Fruit fly (Drosophila melanogaster): ENCODE results near the gene Rpt2.

The Rpt2 gene

dm6 chr3R:23924200-23924599, 7.2 kb downstream of the Rpt2 start, which contains the start of gene Ndc1:
TSS of gene Ndc1 (plus strand) at chr3R:23924399.
- no peak for TF ChIP-seq CG32006 (GFP tag; optimal IDR thresholded peaks at IDR 0.05)
- TF ChIP-seq CG10669 (GFP tag; optimal IDR thresholded peaks at IDR 0.05), result no peak
- TF ChIP-seq Blimp-1 (GFP tag; optimal IDR thresholded peaks at IDR 0.05), result no peak
- no peak for TF ChIP-seq Ets21C (GFP tag; optimal IDR thresholded peaks at IDR 0.05)
- TF ChIP-seq svp (GFP tag), result no peak
- no peak for TF ChIP-seq CG6163 (GFP tag; IDR thresholded peaks at IDR 0.05)
- TF ChIP-seq Hr38 (GFP tag; optimal IDR thresholded peaks at IDR 0.05), result no peak
- TF ChIP-seq fd85E (GFP tag; optimal IDR thresholded peaks at IDR 0.05), result no peak
- TF ChIP-seq acj6 (GFP tag; optimal IDR thresholded peaks at IDR 0.05), result no peak
- no peak for TF ChIP-seq cyc (GFP tag; optimal IDR thresholded peaks at IDR 0.05)
- TF ChIP-seq Eip93F (GFP tag; optimal IDR thresholded peaks at IDR 0.05), result no peak
- no peak for TF ChIP-seq Hr4 (GFP tag; optimal IDR thresholded peaks at IDR 0.05)
- TF ChIP-seq CG3032 (tag; optimal IDR thresholded peaks at IDR 0.05), result no peak
- no peak for TF ChIP-seq CG7368 (GFP tag; optimal IDR thresholded peaks at IDR 0.05)

dm6 chr3R:23922502-23923350, 8.6 kb downstream of the Rpt2 start, which contains the start of the genes sba and CG31141:
TSS of gene sba (minus strand) at chr3R:23922973.
TSS of gene CG31141 (plus strand) at chr3R:23923300.
- TF ChIP-seq Sox14 (GFP tag; optimal IDR thresholded peaks at IDR 0.05) (peak; percentile 39), CG6854 (GFP tag; optimal IDR thresholded peaks at IDR 0.05) (peak; percentile 79), esn (GFP tag; optimal IDR thresholded peaks at IDR 0.05) (peak; percentile 25), Eip75B (GFP tag; optimal IDR thresholded peaks at IDR 0.05) (peak; percentile 20), Eip78C (GFP tag) (peak; percentile 67), CG15336 (GFP tag; IDR thresholded peaks at IDR 0.05) (peak; percentile 42), CG10631 (GFP tag; optimal IDR thresholded peaks at IDR 0.05) (no peak), CG11902 (GFP tag; optimal IDR thresholded peaks at IDR 0.05) (no peak), Lpt (GFP tag; optimal IDR thresholded peaks at IDR 0.05) (peak; percentile 30), CG3032 (tag; optimal IDR thresholded peaks at IDR 0.05) (peak; percentile 13), topi (GFP tag; optimal IDR thresholded peaks at IDR 0.05) (peak; percentile 5), Sox102F (GFP tag; optimal IDR thresholded peaks at IDR 0.05) (no peak), vri (GFP tag; optimal IDR thresholded peaks at IDR 0.05) (peak; percentile 65), CG11294 (GFP tag; IDR thresholded peaks at IDR 0.05) (no peak), dsx (GFP tag; optimal IDR thresholded peaks at IDR 0.05; ENCODE audit: poor library complexity, severe bottlenecking) (peak; percentile 26)

dm6 chr3R:23921701-23922501, 9.5 kb downstream of the Rpt2 start:
- peak; percentile 12 for TF ChIP-seq CG34406 (GFP tag; optimal IDR thresholded peaks at IDR 0.05)
- peak; percentile 68 for TF ChIP-seq OdsH (GFP tag; optimal IDR thresholded peaks at IDR 0.05)
- TF ChIP-seq ss (GFP tag; optimal IDR thresholded peaks at IDR 0.05), result no peak
- peak; percentile 92 for TF ChIP-seq fkh (GFP tag; optimal IDR thresholded peaks at IDR 0.05)
- TF ChIP-seq net (GFP tag; optimal IDR thresholded peaks at IDR 0.05), result peak; percentile 26
- peak; percentile 41 for TF ChIP-seq dac (GFP tag; optimal IDR thresholded peaks at IDR 0.05)
- no peak for TF ChIP-seq Sox102F (GFP tag; optimal IDR thresholded peaks at IDR 0.05)
- no peak for TF ChIP-seq CG6808 (GFP tag; optimal IDR thresholded peaks at IDR 0.05)
- no peak for TF ChIP-seq dsx (GFP tag; optimal IDR thresholded peaks at IDR 0.05; ENCODE audit: poor library complexity, severe bottlenecking)
- peak; percentile 16 for TF ChIP-seq vri (GFP tag; optimal IDR thresholded peaks at IDR 0.05)
- TF ChIP-seq Ets96B (tag; optimal IDR thresholded peaks at IDR 0.05), result peak; percentile 65
- TF ChIP-seq Eip75B (GFP tag; optimal IDR thresholded peaks at IDR 0.05), result no peak
- TF ChIP-seq fd59A (GFP tag; optimal IDR thresholded peaks at IDR 0.05), result no peak
- TF ChIP-seq CG15336 (GFP tag; IDR thresholded peaks at IDR 0.05), result peak; percentile 82
- TF ChIP-seq Gug (GFP tag; IDR thresholded peaks at IDR 0.05), result peak; percentile 71
- no peak for TF ChIP-seq CG6276 (GFP tag; optimal IDR thresholded peaks at IDR 0.05)
- TF ChIP-seq CG11902 (GFP tag; optimal IDR thresholded peaks at IDR 0.05), result peak; percentile 12
- TF ChIP-seq CG7368 (GFP tag; optimal IDR thresholded peaks at IDR 0.05), result peak; percentile 47
- TF ChIP-seq Blimp-1 (GFP tag; optimal IDR thresholded peaks at IDR 0.05), result no peak
- no peak for TF ChIP-seq lz (GFP tag; optimal IDR thresholded peaks at IDR 0.05)
- TF ChIP-seq acj6 (GFP tag; optimal IDR thresholded peaks at IDR 0.05), result peak; percentile 45
- TF ChIP-seq CG1621 (tag; optimal IDR thresholded peaks at IDR 0.05), result no peak
- TF ChIP-seq CG6854 (GFP tag; optimal IDR thresholded peaks at IDR 0.05), result no peak
- no peak for TF ChIP-seq esn (GFP tag; optimal IDR thresholded peaks at IDR 0.05)
- no peak for TF ChIP-seq CG4318 (GFP tag; optimal IDR thresholded peaks at IDR 0.05)
- TF ChIP-seq CG8632 (GFP tag; optimal IDR thresholded peaks at IDR 0.05), result peak; percentile 30
- TF ChIP-seq CG3919 (GFP tag; optimal IDR thresholded peaks at IDR 0.05), result peak; percentile 42
